Fruit fly (Drosophila melanogaster): Measurements from ENCODE around the gene CG46383.

The CG46383 gene

dm6 chr3R:15973488-15973975, 22.8 kb upstream of the CG46383 start:
- TF ChIP-seq CG8478 (optimal IDR thresholded peaks at IDR 0.05), result no peak
- peak in 1 of 2 experiments; percentile 33 for TF ChIP-seq CTCF (optimal IDR thresholded peaks at IDR 0.05)

dm6 chr3R:15972979-15973486, 22.3 kb upstream of the CG46383 start, which contains the start of gene Hel89B:
Gene Hel89B (plus strand): TSS chr3R:15973298.
- TF ChIP-seq CG8478 (optimal IDR thresholded peaks at IDR 0.05) (no peak), CTCF (optimal IDR thresholded peaks at IDR 0.05) (peak; percentile 14 to 30)

dm6 chr3R:15972298-15972978, 21.7 kb upstream of the CG46383 start, which contains the start of gene mor:
Gene mor (minus strand): TSS chr3R:15972913.
- TF ChIP-seq CG8478 (optimal IDR thresholded peaks at IDR 0.05) (no peak), CTCF (optimal IDR thresholded peaks at IDR 0.05) (peak in 1 of 2 experiments; percentile 13)

dm6 chr3R:15965169-15965568, 14.4 kb upstream of the CG46383 start, which contains the start of the genes CG32856 and Rbf2:
Gene CG32856 (minus strand): TSS chr3R:15965351.
Gene Rbf2 (plus strand): TSS chr3R:15965446.
- TF ChIP-seq CG8478 (optimal IDR thresholded peaks at IDR 0.05) (no peak), CTCF (optimal IDR thresholded peaks at IDR 0.05) (no peak)

dm6 chr3R:15963690-15964281, 13.0 kb upstream of the CG46383 start, which contains the start of the genes CG4287 and CG5516:
Gene CG4287 (minus strand): TSS chr3R:15963867.
Gene CG5516 (plus strand): TSS chr3R:15963884.
- TF ChIP-seq CG8478 (optimal IDR thresholded peaks at IDR 0.05), result no peak
- TF ChIP-seq CTCF (optimal IDR thresholded peaks at IDR 0.05), result no peak

- no peak for TF ChIP-seq CTCF (optimal IDR thresholded peaks at IDR 0.05)
- TF ChIP-seq CG8478 (optimal IDR thresholded peaks at IDR 0.05), result no peak
These were observed 3.1 kb downstream of the CG46383 start for dm6 chr3R:15947605-15948004.

dm6 chr3R:15937708-15938107, 13.0 kb downstream of the CG46383 start:
- TF ChIP-seq CG8478 (optimal IDR thresholded peaks at IDR 0.05) (no peak), CTCF (optimal IDR thresholded peaks at IDR 0.05) (no peak)

dm6 chr3R:15935538-15935937, 15.2 kb downstream of the CG46383 start:
- TF ChIP-seq CG8478 (optimal IDR thresholded peaks at IDR 0.05) (no peak), CTCF (optimal IDR thresholded peaks at IDR 0.05) (no peak)

dm6 chr3R:15934952-15935351, 15.8 kb downstream of the CG46383 start, which contains the start of gene Sap47:
Gene Sap47 (plus strand): TSS chr3R:15935100.
- TF ChIP-seq CTCF (optimal IDR thresholded peaks at IDR 0.05) (peak in 1 of 2 experiments; percentile 38), CG8478 (optimal IDR thresholded peaks at IDR 0.05) (no peak)

- TF ChIP-seq CG8478 (optimal IDR thresholded peaks at IDR 0.05) (no peak), CTCF (optimal IDR thresholded peaks at IDR 0.05) (no peak)
These were observed 17.0 kb downstream of the CG46383 start, which contains the start of the genes CG5478 and blp for dm6 chr3R:15933609-15934232. Gene CG5478 (minus strand): TSS chr3R:15933734. Gene blp (plus strand): TSS chr3R:15933847.

- TF ChIP-seq CG8478 (optimal IDR thresholded peaks at IDR 0.05) (no peak), CTCF (optimal IDR thresholded peaks at IDR 0.05) (no peak)
These were observed 20.7 kb downstream of the CG46383 start for dm6 chr3R:15930050-15930449.

- TF ChIP-seq CTCF (optimal IDR thresholded peaks at IDR 0.05) (no peak), CG8478 (optimal IDR thresholded peaks at IDR 0.05) (no peak)
These were observed 22.6 kb downstream of the CG46383 start for dm6 chr3R:15928127-15928526.

dm6 chr3R:15927172-15927571, 23.6 kb downstream of the CG46383 start:
- TF ChIP-seq CTCF (optimal IDR thresholded peaks at IDR 0.05) (no peak), CG8478 (optimal IDR thresholded peaks at IDR 0.05) (no peak)

dm6 chr3R:15925939-15926338, 24.8 kb downstream of the CG46383 start:
- TF ChIP-seq CG8478 (optimal IDR thresholded peaks at IDR 0.05) (no peak), CTCF (optimal IDR thresholded peaks at IDR 0.05) (no peak)

dm6 chr3R:15925329-15925728, 25.4 kb downstream of the CG46383 start, which contains the start of gene CG34276:
Gene CG34276 (plus strand): TSS chr3R:15925629.
- TF ChIP-seq CG8478 (optimal IDR thresholded peaks at IDR 0.05) (no peak), CTCF (optimal IDR thresholded peaks at IDR 0.05) (no peak)
